Worm (Caenorhabditis elegans): ENCODE measurements around the gene C33D9.6.

ce11 chrIV:8825997-8826605 lies 48.2 kb upstream of the C33D9.6 start:
- TF ChIP-seq unc-62 (GFP tag; optimal IDR thresholded peaks at IDR 0.05) = no peak
- TF ChIP-seq nhr-43 (tag; optimal IDR thresholded peaks at IDR 0.05; ENCODE audit: poor library complexity, severe bottlenecking) = peak; percentile 73
- peak; percentile 49 for TF ChIP-seq R02D3.7 (tag; optimal IDR thresholded peaks at IDR 0.05)
- TF ChIP-seq ceh-16 (tag; optimal IDR thresholded peaks at IDR 0.05) = no peak
- TF ChIP-seq unc-39 (tag; optimal IDR thresholded peaks at IDR 0.05) = no peak
- TF ChIP-seq ama-1 (optimal IDR thresholded peaks at IDR 0.05) = no peak
- TF ChIP-seq elt-1 (tag; optimal IDR thresholded peaks at IDR 0.05) = peak; percentile 9
- no peak for TF ChIP-seq ZK546.5 (tag; optimal IDR thresholded peaks at IDR 0.05)
- TF ChIP-seq egl-5 (tag; optimal IDR thresholded peaks at IDR 0.05) = no peak
- no peak for TF ChIP-seq mml-1 (tag; optimal IDR thresholded peaks at IDR 0.05)
- TF ChIP-seq nhr-28 (tag; optimal IDR thresholded peaks at IDR 0.05) = no peak
- no peak for TF ChIP-seq zag-1 (tag; optimal IDR thresholded peaks at IDR 0.05)
- TF ChIP-seq snpc-4 (tag; optimal IDR thresholded peaks at IDR 0.05) = no peak

All from whole organism, L3 larva.